Worm (Caenorhabditis elegans): Measurements from ENCODE around the gene ttr-46.

ttr-46 gene

ce11 chrV:9974264-9974663, 23.2 kb downstream of the ttr-46 start:
- no peak for TF ChIP-seq T22C8.4 (GFP tag; IDR thresholded peaks at IDR 0.05)
- no peak for TF ChIP-seq ztf-29 (GFP tag; IDR thresholded peaks at IDR 0.05)
- no peak for TF ChIP-seq klf-2 (GFP tag; conservative IDR thresholded peaks at IDR 0.05)
- TF ChIP-seq med-1 (GFP tag; optimal IDR thresholded peaks at IDR 0.05; ENCODE audit: insufficient read depth), result no peak
- no peak for TF ChIP-seq cog-1 (tag; optimal IDR thresholded peaks at IDR 0.05)
- TF ChIP-seq tab-1 (GFP tag; IDR thresholded peaks at IDR 0.05), result no peak
- no peak for TF ChIP-seq ztf-23 (GFP tag; IDR thresholded peaks at IDR 0.05)
- TF ChIP-seq flt-1 (GFP tag; IDR thresholded peaks at IDR 0.05), result no peak
- no peak for TF ChIP-seq ref-1 (GFP tag; conservative IDR thresholded peaks at IDR 0.05)

ce11 chrV:9976138-9976537, 25.1 kb downstream of the ttr-46 start, which contains the start of gene unc-41:
unc-41 (minus strand) TSS chrV:9976238.
- TF ChIP-seq cog-1 (tag; optimal IDR thresholded peaks at IDR 0.05) (no peak), klf-2 (GFP tag; conservative IDR thresholded peaks at IDR 0.05) (no peak)

DNA sequence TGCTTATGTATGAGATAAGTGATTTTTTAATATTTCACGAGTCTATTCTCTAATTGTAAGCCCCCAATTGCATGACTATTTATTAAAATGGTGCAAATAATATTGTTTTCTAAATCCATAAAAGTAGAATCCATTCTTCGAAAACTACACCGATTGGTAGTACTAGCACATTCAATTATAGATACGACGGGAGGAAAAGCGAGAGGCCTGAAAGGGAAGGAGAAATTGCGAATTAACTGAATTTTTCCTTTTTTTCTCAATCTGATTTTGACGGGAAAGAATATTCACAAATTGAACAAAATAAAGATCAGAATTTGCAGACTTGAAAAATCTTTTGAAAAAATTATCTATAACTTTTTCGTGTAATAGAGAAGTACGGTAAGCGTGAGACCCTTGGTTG, 26.2 kb downstream of the ttr-46 start:
- TF ChIP-seq T22C8.4 (GFP tag; IDR thresholded peaks at IDR 0.05), result no peak
- TF ChIP-seq ztf-23 (GFP tag; IDR thresholded peaks at IDR 0.05), result no peak
- no peak for TF ChIP-seq med-1 (GFP tag; optimal IDR thresholded peaks at IDR 0.05; ENCODE audit: insufficient read depth)

DNA sequence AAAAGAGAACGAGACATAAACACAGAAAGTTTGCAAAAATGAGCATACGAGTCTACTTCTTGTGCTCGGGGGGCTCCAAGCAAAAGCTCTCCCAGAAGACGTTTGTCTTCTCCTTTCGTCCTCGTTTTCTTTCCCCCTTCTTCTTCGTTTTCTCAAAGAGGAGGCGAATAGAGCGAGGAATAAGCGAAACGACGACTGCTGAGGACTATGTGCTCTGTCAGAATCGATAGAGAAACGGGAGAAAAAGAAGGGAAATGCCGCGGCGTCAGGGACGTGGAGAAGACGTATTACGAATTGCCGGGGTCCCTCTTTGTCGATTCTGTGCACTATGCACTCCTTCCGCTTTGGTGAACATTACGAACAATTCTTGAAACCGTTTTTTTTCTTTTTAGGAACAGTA, 27.4 kb downstream of the ttr-46 start:
- TF ChIP-seq cog-1 (tag; optimal IDR thresholded peaks at IDR 0.05), result no peak
- TF ChIP-seq T22C8.4 (GFP tag; IDR thresholded peaks at IDR 0.05), result no peak
- TF ChIP-seq ztf-29 (GFP tag; IDR thresholded peaks at IDR 0.05), result no peak
- no peak for TF ChIP-seq tab-1 (GFP tag; IDR thresholded peaks at IDR 0.05)
- TF ChIP-seq ztf-23 (GFP tag; IDR thresholded peaks at IDR 0.05), result no peak
- no peak for TF ChIP-seq ref-1 (GFP tag; conservative IDR thresholded peaks at IDR 0.05)
- TF ChIP-seq med-1 (GFP tag; optimal IDR thresholded peaks at IDR 0.05; ENCODE audit: insufficient read depth), result no peak
- no peak for TF ChIP-seq flt-1 (GFP tag; IDR thresholded peaks at IDR 0.05)
- TF ChIP-seq klf-2 (GFP tag; conservative IDR thresholded peaks at IDR 0.05), result no peak

- peak; percentile 76 for TF ChIP-seq flt-1 (GFP tag; IDR thresholded peaks at IDR 0.05)
- TF ChIP-seq ztf-23 (GFP tag; IDR thresholded peaks at IDR 0.05), result peak; percentile 68; the same call in 1 of the 2 replicates
- 0 out of 2 replicates have a peak, but pooled peaks have one; percentile 23 for TF ChIP-seq klf-2 (GFP tag; conservative IDR thresholded peaks at IDR 0.05)
- TF ChIP-seq ref-1 (GFP tag; conservative IDR thresholded peaks at IDR 0.05), result peak; percentile 55; the same call in 1 of the 2 replicates
These were observed 29.9 kb downstream of the ttr-46 start, which contains the start of the genes ruvb-1 and tofu-1 for ce11 chrV:9980731-9981483. ruvb-1 (minus strand) TSS chrV:9980802. tofu-1 (plus strand) TSS chrV:9981147.

DNA sequence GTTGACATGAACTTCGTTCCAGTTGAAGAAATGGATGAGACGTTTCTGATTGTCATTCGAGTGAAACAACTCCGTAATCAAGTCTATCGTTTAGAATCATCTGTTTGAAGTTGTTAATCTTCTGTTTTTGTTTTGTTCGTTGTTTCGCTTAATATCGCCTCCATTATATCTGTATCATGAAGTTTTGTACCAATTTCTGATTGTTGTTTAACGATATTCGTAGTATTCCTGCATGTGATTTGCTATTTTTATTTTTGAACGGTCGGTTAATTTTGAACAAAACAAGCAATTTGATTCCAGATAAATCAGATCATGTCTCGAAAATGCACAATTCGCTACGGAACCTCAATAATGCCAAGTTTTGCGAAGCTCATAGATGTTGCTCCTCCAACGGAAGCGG, 31.5 kb downstream of the ttr-46 start, which contains the start of gene C27H6.9:
C27H6.9 (plus strand) TSS at position 301 of the 400 bp plus-strand sequence.
- TF ChIP-seq klf-2 (GFP tag; conservative IDR thresholded peaks at IDR 0.05) (no peak), ref-1 (GFP tag; conservative IDR thresholded peaks at IDR 0.05) (no peak), cog-1 (tag; optimal IDR thresholded peaks at IDR 0.05) (no peak), ztf-23 (GFP tag; IDR thresholded peaks at IDR 0.05) (no peak), med-1 (GFP tag; optimal IDR thresholded peaks at IDR 0.05; ENCODE audit: insufficient read depth) (no peak), T22C8.4 (GFP tag; IDR thresholded peaks at IDR 0.05) (no peak), tab-1 (GFP tag; IDR thresholded peaks at IDR 0.05) (no peak), flt-1 (GFP tag; IDR thresholded peaks at IDR 0.05) (no peak), ztf-29 (GFP tag; IDR thresholded peaks at IDR 0.05) (no peak)

- no peak for TF ChIP-seq tab-1 (GFP tag; IDR thresholded peaks at IDR 0.05)
- no peak for TF ChIP-seq flt-1 (GFP tag; IDR thresholded peaks at IDR 0.05)
- no peak for TF ChIP-seq med-1 (GFP tag; optimal IDR thresholded peaks at IDR 0.05; ENCODE audit: insufficient read depth)
- no peak for TF ChIP-seq ztf-23 (GFP tag; IDR thresholded peaks at IDR 0.05)
- no peak for TF ChIP-seq T22C8.4 (GFP tag; IDR thresholded peaks at IDR 0.05)
- no peak for TF ChIP-seq cog-1 (tag; optimal IDR thresholded peaks at IDR 0.05)
- TF ChIP-seq ztf-29 (GFP tag; IDR thresholded peaks at IDR 0.05), result no peak
- TF ChIP-seq ref-1 (GFP tag; conservative IDR thresholded peaks at IDR 0.05), result no peak
- no peak for TF ChIP-seq klf-2 (GFP tag; conservative IDR thresholded peaks at IDR 0.05)
These were observed 32.5 kb downstream of the ttr-46 start for ce11 chrV:9983529-9983928.

DNA sequence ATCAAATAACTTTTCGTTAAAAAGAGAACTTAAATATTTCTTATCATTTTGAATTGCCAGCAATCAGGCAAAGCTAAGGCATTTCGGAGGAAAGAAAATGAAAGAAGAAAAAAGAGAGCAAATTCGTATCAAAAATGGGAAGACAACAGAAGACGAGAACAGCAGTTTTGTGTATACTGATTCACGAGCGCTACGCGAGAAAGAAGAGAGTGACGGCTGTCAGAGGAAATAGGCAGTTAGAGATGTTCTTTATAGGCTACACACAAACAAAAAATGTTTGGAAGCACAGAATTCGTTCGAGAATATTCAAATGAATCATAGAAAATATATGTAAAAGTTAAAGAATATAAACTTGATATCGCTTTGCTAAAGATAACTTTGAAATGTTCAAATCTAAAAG, 33.8 kb downstream of the ttr-46 start:
- TF ChIP-seq cog-1 (tag; optimal IDR thresholded peaks at IDR 0.05) (no peak), T22C8.4 (GFP tag; IDR thresholded peaks at IDR 0.05) (no peak), med-1 (GFP tag; optimal IDR thresholded peaks at IDR 0.05; ENCODE audit: insufficient read depth) (no peak), flt-1 (GFP tag; IDR thresholded peaks at IDR 0.05) (no peak)

DNA sequence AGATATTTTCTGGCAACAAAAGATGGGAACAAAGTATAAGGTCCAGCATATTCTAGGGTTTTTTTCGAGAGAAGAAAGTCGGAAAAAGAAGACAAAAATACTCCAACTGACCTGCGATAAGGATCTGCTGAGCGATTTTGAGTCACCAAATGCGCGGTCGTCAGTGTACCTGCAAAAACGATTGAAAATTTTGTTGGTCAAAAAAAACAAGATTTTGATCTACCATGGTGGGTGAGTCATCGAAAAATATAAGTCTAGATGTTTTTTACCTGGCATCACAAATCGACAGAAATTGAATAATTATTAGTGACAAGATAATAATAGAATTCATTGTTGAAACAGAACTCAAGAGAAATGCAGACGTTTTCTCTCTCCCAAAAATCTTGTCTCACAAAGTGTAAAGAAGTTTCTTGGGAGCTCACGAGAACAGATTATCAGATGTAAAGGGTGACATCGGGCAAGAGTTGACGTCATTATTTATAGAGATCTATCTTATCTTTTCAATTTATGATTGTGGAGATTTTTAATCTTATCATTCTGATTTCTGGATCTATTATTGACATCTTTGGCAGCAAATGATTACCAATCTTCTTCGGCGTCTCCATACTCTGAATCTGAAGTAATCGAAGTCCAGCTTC, 34.3 kb downstream of the ttr-46 start:
- no peak for TF ChIP-seq ztf-23 (GFP tag; IDR thresholded peaks at IDR 0.05)
- no peak for TF ChIP-seq tab-1 (GFP tag; IDR thresholded peaks at IDR 0.05)
- no peak for TF ChIP-seq cog-1 (tag; optimal IDR thresholded peaks at IDR 0.05)
- TF ChIP-seq T22C8.4 (GFP tag; IDR thresholded peaks at IDR 0.05), result no peak
- no peak for TF ChIP-seq flt-1 (GFP tag; IDR thresholded peaks at IDR 0.05)

DNA sequence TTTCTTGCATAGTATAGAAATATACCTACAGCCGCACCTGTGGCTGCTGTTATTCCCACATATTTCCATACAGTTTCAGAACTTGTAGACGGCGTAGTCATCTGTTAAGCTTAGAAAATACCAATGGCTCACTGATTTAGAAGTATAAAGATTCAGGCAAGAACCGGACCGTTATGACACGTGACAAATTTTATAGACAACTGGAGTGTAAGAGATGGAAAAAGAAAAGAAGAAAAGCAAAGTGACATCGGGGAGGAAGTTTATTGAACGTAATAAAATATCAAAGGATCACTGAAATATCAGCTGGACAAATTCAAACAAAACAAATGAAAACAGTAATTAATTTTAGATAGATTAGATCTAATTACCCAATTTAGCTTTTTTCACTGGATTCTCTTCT, 35.1 kb downstream of the ttr-46 start, which contains the start of gene rmd-2:
rmd-2 (minus strand) TSS at position 101 of the 400 bp plus-strand sequence.
- TF ChIP-seq ztf-29 (GFP tag; IDR thresholded peaks at IDR 0.05) (no peak), tab-1 (GFP tag; IDR thresholded peaks at IDR 0.05) (no peak), flt-1 (GFP tag; IDR thresholded peaks at IDR 0.05) (no peak), ztf-23 (GFP tag; IDR thresholded peaks at IDR 0.05) (no peak), ref-1 (GFP tag; conservative IDR thresholded peaks at IDR 0.05) (no peak), T22C8.4 (GFP tag; IDR thresholded peaks at IDR 0.05) (no peak), med-1 (GFP tag; optimal IDR thresholded peaks at IDR 0.05; ENCODE audit: insufficient read depth) (no peak), klf-2 (GFP tag; conservative IDR thresholded peaks at IDR 0.05) (no peak), cog-1 (tag; optimal IDR thresholded peaks at IDR 0.05) (no peak)
